Fruit fly (Drosophila melanogaster) whole organism, embryonic: ENCODE measurements around the gene Takl2.
A peak's percentile ranks its signal among the peaks of the same experiment; 100 is the strongest.

Experiments
- Bteb2 ChIP-seq: fragments of 200-800 bp; sonication (Bioruptor generic); optimal IDR thresholded peaks from 2 replicates; lab custom pipeline; 2016; ENCODE audit warnings: missing biosample characterization, missing genetic modification characterization
- CG10209 ChIP-seq: fragments of 200-800 bp; sonication (Bioruptor generic); optimal IDR thresholded peaks from 3 replicates; lab custom pipeline; 2017; ENCODE audit warnings: missing biosample characterization, mild to moderate bottlenecking, missing genetic modification characterization, missing genetic modification reagents
- CG10431 ChIP-seq: fragments of 200-800 bp; sonication (Bioruptor generic); optimal IDR thresholded peaks from 3 replicates; lab custom pipeline; 2018; ENCODE audit warnings: missing biosample characterization, mild to moderate bottlenecking, missing genetic modification characterization
- CG11398 ChIP-seq: fragments of 200-800 bp; sonication (Bioruptor generic); optimal IDR thresholded peaks from 2 replicates; lab custom pipeline; 2016; ENCODE audit warnings: missing biosample characterization, missing genetic modification characterization
- CG12391 ChIP-seq: fragments of 200-800 bp; sonication (Bioruptor generic); optimal IDR thresholded peaks from 3 replicates; lab custom pipeline; 2018; ENCODE audit warnings: missing biosample characterization, mild to moderate bottlenecking, missing genetic modification characterization, moderate library complexity
- CG12659 ChIP-seq: fragments of 200-800 bp; sonication (Bioruptor generic); optimal IDR thresholded peaks from 3 replicates; lab custom pipeline; 2017; ENCODE audit warnings: mild to moderate bottlenecking, missing biosample characterization, missing genetic modification reagents, missing genetic modification characterization
- CG12942 ChIP-seq: fragments of 200-800 bp; sonication (Bioruptor generic); optimal IDR thresholded peaks from 3 replicates; lab custom pipeline; 2016; ENCODE audit warnings: missing biosample characterization, missing genetic modification characterization
- CG14965 ChIP-seq: fragments of 200-800 bp; sonication (Bioruptor generic); optimal IDR thresholded peaks from 2 replicates; lab custom pipeline; 2016; ENCODE audit warnings: missing biosample characterization, missing genetic modification characterization, borderline replicate concordance
- CG15269 ChIP-seq: fragments of 200-800 bp; sonication (Bioruptor generic); optimal IDR thresholded peaks from 2 replicates; lab custom pipeline; 2018; ENCODE audit warnings: missing biosample characterization, mild to moderate bottlenecking, missing genetic modification characterization, moderate library complexity
- CG1647 ChIP-seq: fragments of 200-800 bp; sonication (Bioruptor generic); optimal IDR thresholded peaks from 3 replicates; lab custom pipeline; 2016; ENCODE audit warnings: missing biosample characterization, missing genetic modification characterization
- CG16779 ChIP-seq: fragments of 200-800 bp; sonication (Bioruptor generic); IDR thresholded peaks from 2 replicates; pipeline ENCODE4 v1.3.6; 2022; ENCODE audit warnings: missing biosample characterization, missing genetic modification characterization
- CG17612 ChIP-seq: fragments of 200-800 bp; sonication (Bioruptor generic); IDR thresholded peaks from 2 replicates; pipeline ENCODE4 v1.3.6; 2022; ENCODE audit warnings: missing biosample characterization, missing genetic modification characterization
- CG18476 ChIP-seq: fragments of 200-800 bp; sonication (Bioruptor generic); optimal IDR thresholded peaks from 2 replicates; lab custom pipeline; 2016; ENCODE audit warnings: missing biosample characterization, mild to moderate bottlenecking, missing genetic modification characterization
- CG18619 ChIP-seq: fragments of 200-800 bp; sonication (Bioruptor generic); optimal IDR thresholded peaks from 3 replicates; lab custom pipeline; 2017; ENCODE audit warnings: missing biosample characterization, mild to moderate bottlenecking, missing genetic modification characterization
- CG3163 ChIP-seq: fragments of 200-800 bp; sonication (Bioruptor generic); optimal IDR thresholded peaks from 3 replicates; lab custom pipeline; 2016; ENCODE audit warnings: missing biosample characterization, missing genetic modification characterization
- CG32532 ChIP-seq: fragments of 200-800 bp; sonication (Bioruptor generic); IDR thresholded peaks from 2 replicates; pipeline ENCODE4 v1.3.6; 2022; ENCODE audit warnings: missing biosample characterization, missing genetic modification characterization
- CG4404 ChIP-seq: fragments of 200-800 bp; sonication (Bioruptor generic); IDR thresholded peaks from 2 replicates; pipeline ENCODE4 v1.3.6; 2022; ENCODE audit warnings: missing biosample characterization, missing genetic modification characterization
- CG6654 ChIP-seq: fragments of 200-800 bp; sonication (Bioruptor generic); optimal IDR thresholded peaks from 2 replicates; lab custom pipeline; 2017; ENCODE audit warnings: missing biosample characterization, mild to moderate bottlenecking, missing genetic modification characterization
- CG6689 ChIP-seq: fragments of 200-800 bp; sonication (Bioruptor generic); IDR thresholded peaks from 2 replicates; pipeline ENCODE4 v1.3.6; 2022; ENCODE audit warnings: missing biosample characterization, missing genetic modification characterization
- D19A ChIP-seq: fragments of 200-800 bp; optimal IDR thresholded peaks from 3 replicates; lab custom pipeline; 2019; ENCODE audit warnings: missing biosample characterization, mild to moderate bottlenecking, missing genetic modification characterization, moderate library complexity
- Doc2 ChIP-seq: fragments of 200-800 bp; sonication (Bioruptor generic); IDR thresholded peaks from 2 replicates; pipeline ENCODE4 v1.3.6; 2022; ENCODE audit warnings: missing biosample characterization, missing genetic modification characterization
- E2f2 ChIP-seq: fragments of 200-800 bp; sonication (Bioruptor generic); IDR thresholded peaks from 2 replicates; pipeline ENCODE4 v1.3.6; 2022; ENCODE audit warnings: missing biosample characterization, missing genetic modification characterization
- Elba2 ChIP-seq: fragments of 200-800 bp; sonication (Bioruptor generic); optimal IDR thresholded peaks from 3 replicates; lab custom pipeline; 2016; ENCODE audit warnings: missing biosample characterization, missing genetic modification characterization
- HHEX ChIP-seq: fragments of 200-800 bp; sonication (Bioruptor generic); optimal IDR thresholded peaks from 3 replicates; lab custom pipeline; 2017; ENCODE audit warnings: missing biosample characterization, mild to moderate bottlenecking, missing genetic modification characterization, missing genetic modification reagents
- HLH54F ChIP-seq: fragments of 200-800 bp; sonication (Bioruptor generic); optimal IDR thresholded peaks from 3 replicates; lab custom pipeline; 2016; ENCODE audit warnings: missing biosample characterization, missing genetic modification characterization
- Lhr ChIP-seq: fragments of 200-800 bp; sonication (Bioruptor generic); optimal IDR thresholded peaks from 3 replicates; lab custom pipeline; 2017; ENCODE audit warnings: mild to moderate bottlenecking, missing biosample characterization, missing genetic modification reagents, missing genetic modification characterization
- NfI ChIP-seq: fragments of 200-800 bp; sonication (Bioruptor generic); optimal IDR thresholded peaks from 3 replicates; lab custom pipeline; 2018; ENCODE audit warnings: missing biosample characterization, mild to moderate bottlenecking, missing genetic modification characterization, moderate library complexity
- Opbp ChIP-seq: fragments of 200-800 bp; sonication (Bioruptor generic); IDR thresholded peaks from 3 replicates; pipeline ENCODE4 v1.3.6; 2022; ENCODE audit warnings: missing biosample characterization, missing genetic modification characterization; ENCODE audit not compliant: partially characterized antibody
- Pdp1 ChIP-seq, 2 experiments: fragments of 200-800 bp; sonication (Bioruptor generic); optimal IDR thresholded peaks; 3 replicates each; lab custom pipeline; 2016; ENCODE audit warnings: missing biosample characterization in 2 of 2, missing genetic modification characterization in 2 of 2, mild to moderate bottlenecking in 1 of 2, moderate library complexity in 1 of 2
- Trl ChIP-seq, 3 experiments: fragments of >200 bp in 2 of 3; fragments of 200-800 bp in 1 of 3; sonication (Bioruptor generic) in 1 of 3; optimal IDR thresholded peaks; 2 replicates in 1 of 3; 3 replicates in 2 of 3; lab custom pipeline; 2016 to 2017; ENCODE audit warnings: missing biosample characterization in 1 of 3, missing genetic modification characterization in 1 of 3
- cad ChIP-seq: fragments of >200 bp; optimal IDR thresholded peaks from 2 replicates; lab custom pipeline; 2017; ENCODE audit warnings: missing biosample characterization, missing genetic modification characterization
- fd3F ChIP-seq: fragments of 200-800 bp; sonication (Bioruptor generic); optimal IDR thresholded peaks from 2 replicates; lab custom pipeline; 2018; ENCODE audit warnings: missing biosample characterization, mild to moderate bottlenecking, missing genetic modification characterization, moderate library complexity
- gcm ChIP-seq: fragments of 200-800 bp; sonication (Bioruptor generic); optimal IDR thresholded peaks from 2 replicates; lab custom pipeline; 2019; ENCODE audit warnings: missing biosample characterization, mild to moderate bottlenecking, missing genetic modification characterization, moderate library complexity
- gsb-n ChIP-seq: fragments of 200-800 bp; sonication (Bioruptor generic); optimal IDR thresholded peaks from 3 replicates; lab custom pipeline; 2018; ENCODE audit warnings: missing biosample characterization, mild to moderate bottlenecking, missing genetic modification characterization
- insv ChIP-seq, 2 experiments: fragments of 200-800 bp; sonication (Bioruptor generic); optimal IDR thresholded peaks; 3 replicates each; lab custom pipeline; 2016 to 2018; ENCODE audit warnings: missing biosample characterization in 2 of 2, missing genetic modification characterization in 2 of 2
- jumu ChIP-seq: fragments of 200-800 bp; sonication (Bioruptor generic); optimal IDR thresholded peaks from 3 replicates; lab custom pipeline; 2016; ENCODE audit warnings: missing biosample characterization, missing genetic modification characterization
- lmd ChIP-seq: fragments of 200-800 bp; sonication (Bioruptor generic); IDR thresholded peaks from 2 replicates; pipeline ENCODE4 v1.3.6; 2022; ENCODE audit warnings: missing biosample characterization, missing genetic modification characterization
- pfk ChIP-seq: fragments of 200-800 bp; sonication (Bioruptor generic); optimal IDR thresholded peaks from 2 replicates; lab custom pipeline; 2018; ENCODE audit warnings: missing biosample characterization, mild to moderate bottlenecking, missing genetic modification characterization, moderate library complexity
- slbo ChIP-seq: fragments of 200-800 bp; sonication (Bioruptor generic); IDR thresholded peaks from 2 replicates; pipeline ENCODE4 v1.3.6; 2022; ENCODE audit warnings: missing biosample characterization, missing genetic modification characterization
- slp2 ChIP-seq: fragments of 200-800 bp; sonication (Bioruptor generic); optimal IDR thresholded peaks from 2 replicates; lab custom pipeline; 2016; ENCODE audit warnings: missing biosample characterization, missing genetic modification characterization
- sr ChIP-seq: fragments of 200-800 bp; sonication (Bioruptor generic); IDR thresholded peaks from 3 replicates; pipeline ENCODE4 v1.3.6; 2022; ENCODE audit warnings: missing biosample characterization, missing genetic modification characterization
- ssp ChIP-seq: fragments of 200-800 bp; sonication (Bioruptor generic); IDR thresholded peaks from 2 replicates; pipeline ENCODE4 v1.3.6; 2022; ENCODE audit warnings: missing biosample characterization, missing genetic modification characterization
- tin ChIP-seq: fragments of 200-800 bp; sonication (Bioruptor generic); optimal IDR thresholded peaks from 3 replicates; lab custom pipeline; 2016; ENCODE audit warnings: missing biosample characterization, missing genetic modification characterization
- tll ChIP-seq, 2 experiments: fragments of 200-800 bp in 1 of 2; fragments of >200 bp in 1 of 2; sonication (Bioruptor generic) in 1 of 2; optimal IDR thresholded peaks; 2 replicates each; lab custom pipeline; 2017 to 2019; ENCODE audit warnings: missing biosample characterization in 2 of 2, missing genetic modification characterization in 2 of 2, mild to moderate bottlenecking in 1 of 2, moderate library complexity in 1 of 2
- tup ChIP-seq: fragments of 200-800 bp; sonication (Bioruptor generic); optimal IDR thresholded peaks from 2 replicates; lab custom pipeline; 2016; ENCODE audit warnings: missing biosample characterization, mild to moderate bottlenecking, missing genetic modification characterization, moderate library complexity

Takl2 gene

dm6 chr3R:22698208-22698607, 35.4 kb downstream of the Takl2 start, which contains the start of gene Cyp6d4:
Gene Cyp6d4 (plus strand): TSS chr3R:22698319.
- TF ChIP-seq CG32532 (GFP tag; lab: Robert Waterston, UW) (0 out of 2 replicates have a peak, but pooled peaks have one; percentile 29), NfI (GFP tag; lab: Kevin White, UChicago) (no peak), CG3163 (GFP tag; lab: Kevin White, UChicago) (peak; percentile 82), Trl (optimal IDR thresholded peaks at IDR 0.05; lab: Kevin White, UChicago) (peak in 1 of 2 experiments; percentile 19), Trl (GFP tag; optimal IDR thresholded peaks at IDR 0.05; lab: Kevin White, UChicago) (no peak), CG10431 (GFP tag; lab: Kevin White, UChicago) (no peak)

- TF ChIP-seq CG12391 (tag; lab: Kevin White, UChicago) (no peak), CG12659 (no peak), CG18619 (GFP tag; lab: Kevin White, UChicago) (no peak), CG6654 (no peak), lmd (GFP tag; lab: Robert Waterston, UW) (no peak), CG6689 (GFP tag; lab: Robert Waterston, UW) (no peak), pfk (GFP tag; lab: Kevin White, UChicago) (no peak), slp2 (GFP tag; lab: Kevin White, UChicago) (no peak), Trl (optimal IDR thresholded peaks at IDR 0.05; lab: Kevin White, UChicago) (no peak), Trl (GFP tag; optimal IDR thresholded peaks at IDR 0.05; lab: Kevin White, UChicago) (no peak), Doc2 (GFP tag; lab: Robert Waterston, UW) (no peak), E2f2 (no peak), CG10209 (GFP tag; lab: Kevin White, UChicago) (no peak), HHEX (GFP tag; lab: Kevin White, UChicago) (no peak)
- TF ChIP-seq, all 482 proteins: peak for 0
Observed at dm6 chr3R:22694659-22695058, 39.0 kb downstream of the Takl2 start, which contains the start of gene cd. Gene cd (plus strand): TSS chr3R:22694959.

dm6 chr3R:22690311-22690710, 43.3 kb downstream of the Takl2 start, which contains the start of the genes wfs1 and Nup133:
Gene wfs1 (minus strand): TSS chr3R:22690380.
Gene Nup133 (plus strand): TSS chr3R:22690607.
- no peak for TF ChIP-seq CG16779 (GFP tag; lab: Robert Waterston, UW)
- no peak for TF ChIP-seq CG18476 (GFP tag; lab: Kevin White, UChicago)
- no peak for TF ChIP-seq cad (GFP tag; lab: Kevin White, UChicago)
- no peak for TF ChIP-seq CG14965 (GFP tag; lab: Kevin White, UChicago)
- TF ChIP-seq CG18619 (GFP tag; lab: Kevin White, UChicago) = peak; percentile 49
- TF ChIP-seq ssp (GFP tag; lab: Robert Waterston, UW) = peak; percentile 45; the same call in 1 of the 2 replicates
- TF ChIP-seq jumu = no peak
- TF ChIP-seq CG15269 = no peak
- TF ChIP-seq CG1647 = no peak
- TF ChIP-seq sr (GFP tag; lab: Robert Waterston, UW) = no peak
- peak; percentile 77 for TF ChIP-seq slbo
- peak; percentile 12 for TF ChIP-seq Elba2
- no peak for TF ChIP-seq CG17612
- TF ChIP-seq tin (GFP tag; lab: Kevin White, UChicago) = peak; percentile 70
- peak; percentile 72 for TF ChIP-seq CG12942
- no peak for TF ChIP-seq Trl (optimal IDR thresholded peaks at IDR 0.05; lab: Kevin White, UChicago)
- TF ChIP-seq Trl (GFP tag; optimal IDR thresholded peaks at IDR 0.05; lab: Kevin White, UChicago) = no peak
- no peak for TF ChIP-seq pfk (GFP tag; lab: Kevin White, UChicago)
- no peak for TF ChIP-seq tup (GFP tag; lab: Kevin White, UChicago)
- TF ChIP-seq CG11398 (GFP tag; lab: Kevin White, UChicago) = no peak
- no peak for TF ChIP-seq gcm (GFP tag; lab: Kevin White, UChicago)
- peak; percentile 67; the same call in 2 of the 3 replicates for TF ChIP-seq Opbp (GFP tag; lab: Robert Waterston, UW)
- TF ChIP-seq HLH54F (GFP tag; lab: Kevin White, UChicago) = no peak
- TF ChIP-seq Pdp1 (GFP tag; optimal IDR thresholded peaks at IDR 0.05; lab: Kevin White, UChicago) = no peak
- TF ChIP-seq insv (GFP tag; optimal IDR thresholded peaks at IDR 0.05; lab: Kevin White, UChicago) = peak in 1 of 2 experiments; percentile 14
- TF ChIP-seq fd3F (GFP tag; lab: Kevin White, UChicago) = peak; percentile 74
- TF ChIP-seq D19A = no peak
- no peak for TF ChIP-seq CG4404 (GFP tag; lab: Robert Waterston, UW)
- no peak for TF ChIP-seq Bteb2 (GFP tag; lab: Kevin White, UChicago)
- peak in 1 of 2 experiments; percentile 43 for TF ChIP-seq tll (GFP tag; optimal IDR thresholded peaks at IDR 0.05; lab: Kevin White, UChicago)
- TF ChIP-seq Lhr = peak; percentile 14
- peak; percentile 78 for TF ChIP-seq gsb-n
